Worm (Caenorhabditis elegans) whole organism, midembryonic: ENCODE results near the gene ostf-4.

Experiments used
- flt-1 ChIP-seq: fragments of 200-800 bp; sonication (Bioruptor generic); IDR thresholded peaks from 2 replicates; pipeline ENCODE4 v1.3.6; 2022; ENCODE audit warnings: missing genetic modification characterization, missing compliant biosample characterization
- ztf-29 ChIP-seq: fragments of 200-800 bp; sonication (Bioruptor generic); IDR thresholded peaks from 2 replicates; pipeline ENCODE4 v1.3.6; 2022; ENCODE audit warnings: missing genetic modification reagents, missing genetic modification characterization, missing compliant biosample characterization

ce11 chrIII:10354591-10354990, 36.2 kb upstream of the ostf-4 start:
- TF ChIP-seq ztf-29 (GFP tag; lab: Robert Waterston, UW) = no peak
- TF ChIP-seq flt-1 (GFP tag; lab: Robert Waterston, UW) = no peak
